Worm (Caenorhabditis elegans) whole organism, L4 larva: ENCODE measurements around the gene Y32B12B.4.

Experiments
- aly-2 ChIP-seq: sonication (generic microtip); optimal IDR thresholded peaks from 2 replicates; lab custom pipeline; 2018; ENCODE audit warnings: missing biosample characterization, missing genetic modification characterization
- lin-13 ChIP-seq: fragments of 150-350 bp; optimal IDR thresholded peaks from 2 replicates; lab custom pipeline; 2014; ENCODE audit warnings: missing biosample characterization, missing genetic modification reagents, missing genetic modification characterization
- lin-39 ChIP-seq: fragments of 150-350 bp; optimal IDR thresholded peaks from 2 replicates; lab custom pipeline; 2014; ENCODE audit warnings: missing biosample characterization, missing genetic modification reagents, missing genetic modification characterization
- mep-1 ChIP-seq: fragments of 150-350 bp; sonication (generic microtip); optimal IDR thresholded peaks from 3 replicates; lab custom pipeline; 2014; ENCODE audit warnings: missing biosample characterization, missing genetic modification characterization
- snpc-4 ChIP-seq: fragments of 150-350 bp; optimal IDR thresholded peaks from 2 replicates; lab custom pipeline; 2014; ENCODE audit warnings: missing biosample characterization, missing genetic modification characterization
- zag-1 ChIP-seq: fragments of 150-350 bp; optimal IDR thresholded peaks from 2 replicates; lab custom pipeline; 2014; ENCODE audit warnings: missing biosample characterization, missing genetic modification characterization

DNA sequence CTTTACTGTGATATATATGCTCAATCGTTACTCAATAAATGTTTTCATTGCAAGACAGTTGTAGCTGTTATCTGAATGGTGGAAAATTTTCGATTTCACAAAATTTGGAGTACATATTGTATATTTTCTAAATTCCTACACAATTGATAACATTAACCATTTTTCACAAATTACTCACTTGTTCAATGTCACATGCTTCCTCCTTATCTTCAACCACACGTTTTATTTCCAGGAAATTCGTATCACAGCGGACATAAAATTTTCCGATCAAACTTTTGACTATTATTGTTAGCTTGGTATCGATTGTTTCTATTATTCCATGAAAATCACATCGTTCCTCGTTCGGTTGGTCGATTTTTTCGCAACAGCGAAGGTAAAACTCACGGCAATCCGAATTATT lies 55.4 kb downstream of the Y32B12B.4 start:
- TF ChIP-seq aly-2 (tag; lab: Kevin White, UChicago) (no peak), lin-13 (GFP tag; lab: Kevin White, UChicago) (no peak), zag-1 (tag; lab: Kevin White, UChicago) (no peak), mep-1 (tag; lab: Kevin White, UChicago) (no peak), lin-39 (tag; lab: Kevin White, UChicago) (no peak), snpc-4 (tag; lab: Kevin White, UChicago) (no peak)
